Worm (Caenorhabditis elegans) whole organism, L2 larva: ENCODE measurements around the gene cdr-3.

Experiments
- C34F6.9 ChIP-seq: fragments of 150-350 bp; optimal IDR thresholded peaks from 2 replicates; lab custom pipeline; 2014; ENCODE audit warnings: missing biosample characterization, missing genetic modification characterization
- F13H6.1 ChIP-seq: sonication (generic microtip); optimal IDR thresholded peaks from 2 replicates; lab custom pipeline; 2016; ENCODE audit warnings: missing genetic modification characterization, missing compliant biosample characterization
- R02D3.7 ChIP-seq: fragments of 150-350 bp; optimal IDR thresholded peaks from 2 replicates; lab custom pipeline; 2014; ENCODE audit warnings: missing biosample characterization, missing genetic modification characterization
- Y55F3AM.14 ChIP-seq: fragments of 200-800 bp; sonication (Bioruptor generic); optimal IDR thresholded peaks from 2 replicates; lab custom pipeline; 2018; ENCODE audit warnings: mild to moderate bottlenecking, missing genetic modification characterization, missing compliant biosample characterization
- ZK546.5 ChIP-seq: sonication (generic microtip); optimal IDR thresholded peaks from 2 replicates; lab custom pipeline; 2017; ENCODE audit warnings: missing biosample characterization, missing genetic modification characterization
- alr-1 ChIP-seq: fragments of 150-350 bp; optimal IDR thresholded peaks from 2 replicates; lab custom pipeline; 2014; ENCODE audit warnings: missing biosample characterization, missing genetic modification characterization
- aly-2 ChIP-seq: fragments of 150-350 bp; optimal IDR thresholded peaks from 2 replicates; lab custom pipeline; 2014; ENCODE audit warnings: missing biosample characterization, missing genetic modification characterization
- ama-1 ChIP-seq: fragments of 150-350 bp; optimal IDR thresholded peaks from 2 replicates; lab custom pipeline; 2018; ENCODE audit warnings: inconsistent platforms
- ceh-16 ChIP-seq: fragments of 150-350 bp; optimal IDR thresholded peaks from 2 replicates; lab custom pipeline; 2014; ENCODE audit warnings: missing biosample characterization, missing genetic modification characterization
- ceh-82 ChIP-seq: fragments of 150-350 bp; optimal IDR thresholded peaks from 2 replicates; lab custom pipeline; 2014; ENCODE audit warnings: missing biosample characterization, missing genetic modification characterization
- crh-2 ChIP-seq: sonication (generic microtip); optimal IDR thresholded peaks from 2 replicates; lab custom pipeline; 2017; ENCODE audit warnings: missing biosample characterization, missing genetic modification characterization
- dmd-4 ChIP-seq: sonication (generic microtip); optimal IDR thresholded peaks from 2 replicates; lab custom pipeline; 2017; ENCODE audit warnings: missing biosample characterization, missing genetic modification characterization
- egl-27 ChIP-seq: sonication (generic microtip); optimal IDR thresholded peaks from 3 replicates; lab custom pipeline; 2017; ENCODE audit warnings: missing biosample characterization, missing genetic modification reagents, missing genetic modification characterization
- elt-1 ChIP-seq: fragments of 150-350 bp; optimal IDR thresholded peaks from 2 replicates; lab custom pipeline; 2014; ENCODE audit warnings: missing biosample characterization, missing genetic modification characterization
- elt-3 ChIP-seq: sonication (generic microtip); optimal IDR thresholded peaks from 2 replicates; lab custom pipeline; 2017; ENCODE audit warnings: missing biosample characterization, missing genetic modification characterization
- fos-1 ChIP-seq: fragments of 150-350 bp; optimal IDR thresholded peaks from 2 replicates; lab custom pipeline; 2014; ENCODE audit warnings: missing biosample characterization, missing genetic modification characterization
- gmeb-1 ChIP-seq: fragments of 150-350 bp; optimal IDR thresholded peaks from 2 replicates; lab custom pipeline; 2014; ENCODE audit warnings: missing biosample characterization, missing genetic modification characterization
- lin-11 ChIP-seq: fragments of 150-350 bp; sonication (generic microtip); optimal IDR thresholded peaks from 2 replicates; lab custom pipeline; 2014; ENCODE audit warnings: missing biosample characterization, missing genetic modification characterization, inconsistent platforms, mixed read lengths
- lin-13 ChIP-seq: fragments of 150-350 bp; optimal IDR thresholded peaks from 2 replicates; lab custom pipeline; 2014; ENCODE audit warnings: missing biosample characterization, missing genetic modification reagents, missing genetic modification characterization
- lin-39 ChIP-seq: fragments of 150-350 bp; optimal IDR thresholded peaks from 2 replicates; lab custom pipeline; 2014; ENCODE audit warnings: missing biosample characterization, missing genetic modification reagents, missing genetic modification characterization
- lsy-2 ChIP-seq, 2 experiments: fragments of 150-350 bp in 1 of 2; sonication (generic microtip) in 1 of 2; optimal IDR thresholded peaks; 2 replicates each; lab custom pipeline; 2014 to 2017; ENCODE audit warnings: missing biosample characterization in 2 of 2, missing genetic modification characterization in 2 of 2
- mab-5 ChIP-seq: fragments of 150-350 bp; optimal IDR thresholded peaks from 2 replicates; lab custom pipeline; 2014; ENCODE audit warnings: missing biosample characterization, missing genetic modification characterization
- mbf-1 ChIP-seq: sonication (generic microtip); optimal IDR thresholded peaks from 2 replicates; lab custom pipeline; 2017; ENCODE audit warnings: missing biosample characterization, missing genetic modification characterization
- mdl-1 ChIP-seq, 2 experiments: fragments of 150-350 bp in 1 of 2; sonication (generic microtip) in 1 of 2; optimal IDR thresholded peaks; 2 replicates each; lab custom pipeline; 2017; ENCODE audit warnings: missing biosample characterization in 2 of 2, missing genetic modification characterization in 2 of 2
- nhr-11 ChIP-seq: fragments of 150-350 bp; optimal IDR thresholded peaks from 2 replicates; lab custom pipeline; 2014; ENCODE audit warnings: missing biosample characterization, missing genetic modification characterization
- nhr-12 ChIP-seq: fragments of 150-350 bp; optimal IDR thresholded peaks from 2 replicates; lab custom pipeline; 2014; ENCODE audit warnings: missing biosample characterization, missing genetic modification characterization
- nhr-129 ChIP-seq: fragments of 150-350 bp; optimal IDR thresholded peaks from 2 replicates; lab custom pipeline; 2014; ENCODE audit warnings: missing biosample characterization, missing genetic modification characterization
- nhr-21 ChIP-seq: fragments of 150-350 bp; optimal IDR thresholded peaks from 2 replicates; lab custom pipeline; 2014; ENCODE audit warnings: missing biosample characterization, missing genetic modification characterization
- nhr-23 ChIP-seq: fragments of 150-350 bp; optimal IDR thresholded peaks from 2 replicates; lab custom pipeline; 2014; ENCODE audit warnings: missing biosample characterization, missing genetic modification reagents, missing genetic modification characterization
- nhr-237 ChIP-seq: fragments of 150-350 bp; optimal IDR thresholded peaks from 2 replicates; lab custom pipeline; 2014; ENCODE audit warnings: missing biosample characterization, missing genetic modification characterization
- nhr-25 ChIP-seq: fragments of 150-350 bp; sonication (generic microtip); optimal IDR thresholded peaks from 3 replicates; lab custom pipeline; 2014; ENCODE audit warnings: missing biosample characterization, missing genetic modification characterization
- nhr-6 ChIP-seq: fragments of 150-350 bp; optimal IDR thresholded peaks from 2 replicates; lab custom pipeline; 2014; ENCODE audit warnings: missing biosample characterization, missing genetic modification characterization
- nhr-77 ChIP-seq: fragments of 150-350 bp; optimal IDR thresholded peaks from 2 replicates; lab custom pipeline; 2014; ENCODE audit warnings: missing biosample characterization, missing genetic modification characterization
- peb-1 ChIP-seq: fragments of 150-350 bp; optimal IDR thresholded peaks from 2 replicates; lab custom pipeline; 2014; ENCODE audit warnings: missing biosample characterization, missing genetic modification characterization
- sem-4 ChIP-seq: fragments of 150-350 bp; optimal IDR thresholded peaks from 2 replicates; lab custom pipeline; 2014; ENCODE audit warnings: missing biosample characterization, missing genetic modification reagents, missing genetic modification characterization
- skn-1 ChIP-seq: sonication (generic microtip); optimal IDR thresholded peaks from 2 replicates; lab custom pipeline; 2017; ENCODE audit warnings: missing biosample characterization, missing genetic modification characterization
- sma-3 ChIP-seq: sonication (generic microtip); optimal IDR thresholded peaks from 2 replicates; lab custom pipeline; 2016; ENCODE audit warnings: missing genetic modification reagents, missing genetic modification characterization, missing compliant biosample characterization
- sma-9 ChIP-seq, 2 experiments: fragments of 150-350 bp in 1 of 2; sonication (generic microtip) in 1 of 2; optimal IDR thresholded peaks; 2 replicates each; lab custom pipeline; 2014 to 2016; ENCODE audit warnings: missing genetic modification characterization in 2 of 2, mild to moderate bottlenecking in 1 of 2, missing biosample characterization in 1 of 2, missing compliant biosample characterization in 1 of 2, missing genetic modification reagents in 1 of 2, moderate library complexity in 1 of 2
- snpc-4 ChIP-seq: fragments of 150-350 bp; optimal IDR thresholded peaks from 2 replicates; lab custom pipeline; 2014; ENCODE audit warnings: missing biosample characterization, missing genetic modification characterization
- unc-39 ChIP-seq: fragments of 150-350 bp; optimal IDR thresholded peaks from 2 replicates; lab custom pipeline; 2014; ENCODE audit warnings: missing biosample characterization, missing genetic modification characterization
- unc-55 ChIP-seq: fragments of 150-350 bp; sonication (generic microtip); optimal IDR thresholded peaks from 3 replicates; lab custom pipeline; 2014; ENCODE audit warnings: missing biosample characterization, missing genetic modification reagents, missing genetic modification characterization
- unc-62 ChIP-seq: fragments of 150-350 bp; optimal IDR thresholded peaks from 2 replicates; lab custom pipeline; 2014; ENCODE audit warnings: missing biosample characterization, missing genetic modification reagents, missing genetic modification characterization
- zag-1 ChIP-seq: fragments of 150-350 bp; optimal IDR thresholded peaks from 2 replicates; lab custom pipeline; 2014; ENCODE audit warnings: missing biosample characterization, missing genetic modification characterization
- ztf-1 ChIP-seq: fragments of 200-800 bp; sonication (Bioruptor generic); conservative IDR thresholded peaks from 2 replicates; pipeline ENCODE4 v1.3.6; 2022; ENCODE audit warnings: missing genetic modification characterization, missing compliant biosample characterization
- ztf-11 ChIP-seq: sonication (generic microtip); optimal IDR thresholded peaks from 2 replicates; lab custom pipeline; 2017; ENCODE audit warnings: missing biosample characterization, missing genetic modification characterization
- ztf-4 ChIP-seq: fragments of 150-350 bp; optimal IDR thresholded peaks from 2 replicates; lab custom pipeline; 2014; ENCODE audit warnings: missing biosample characterization, missing genetic modification characterization

The cdr-3 gene

DNA sequence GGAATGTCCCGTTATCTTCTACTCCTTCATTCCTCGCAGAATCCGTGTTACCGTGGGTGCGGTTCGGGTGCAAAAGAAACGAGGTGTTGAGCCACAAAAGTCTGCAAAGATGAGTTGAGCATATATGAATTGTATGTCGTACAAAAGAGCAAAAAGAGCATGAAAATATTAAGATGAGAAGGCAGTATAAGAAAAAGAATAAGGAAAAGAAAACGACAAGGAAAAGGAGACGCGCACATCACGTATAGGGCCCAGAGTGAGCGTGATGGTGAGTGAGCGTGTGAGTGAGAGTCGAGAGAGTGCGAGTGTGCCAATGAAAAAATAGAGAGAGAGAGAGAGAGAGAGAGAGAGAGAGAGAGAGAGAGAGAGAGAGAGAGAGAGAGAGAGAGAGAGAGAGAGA is 45.7 kb upstream of the cdr-3 start, which contains the start of gene egl-10:
egl-10 (minus strand) TSS at position 101 of the 400 bp plus-strand sequence.
- TF ChIP-seq nhr-129 (tag; lab: Kevin White, UChicago) (peak; percentile 14), Y55F3AM.14 (GFP tag; lab: Kevin White, UChicago) (no peak), nhr-21 (tag; lab: Kevin White, UChicago) (no peak), ama-1 (lab: Kevin White, UChicago) (no peak), nhr-77 (no peak), lsy-2 (tag; optimal IDR thresholded peaks at IDR 0.05; lab: Kevin White, UChicago) (peak in 1 of 2 experiments; percentile 8), mbf-1 (no peak), sma-9 (GFP tag; optimal IDR thresholded peaks at IDR 0.05; lab: Kevin White, UChicago) (peak; percentile 26), sma-9 (tag; optimal IDR thresholded peaks at IDR 0.05; lab: Kevin White, UChicago) (no peak)

DNA sequence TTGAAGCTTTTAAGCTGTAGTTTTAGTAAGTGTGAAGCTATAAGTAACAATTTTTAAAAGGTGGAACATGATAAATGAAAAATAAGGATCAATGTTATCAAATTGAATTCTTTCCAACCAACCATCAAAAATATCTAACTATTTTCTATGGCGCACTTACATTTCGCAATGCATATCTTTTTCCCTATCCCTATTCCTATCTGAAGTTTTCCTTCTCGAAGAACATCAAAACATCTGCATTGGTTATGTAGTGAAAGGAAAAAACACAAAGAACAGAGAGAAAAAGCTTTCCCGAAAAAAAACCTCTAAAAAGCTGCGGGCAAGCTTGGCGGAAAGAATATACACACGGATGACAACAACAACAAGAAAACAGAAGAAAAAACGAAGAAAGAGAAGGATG is 43.4 kb upstream of the cdr-3 start:
- TF ChIP-seq peb-1 (tag; lab: Kevin White, UChicago) (no peak), unc-55 (peak; percentile 38)

DNA sequence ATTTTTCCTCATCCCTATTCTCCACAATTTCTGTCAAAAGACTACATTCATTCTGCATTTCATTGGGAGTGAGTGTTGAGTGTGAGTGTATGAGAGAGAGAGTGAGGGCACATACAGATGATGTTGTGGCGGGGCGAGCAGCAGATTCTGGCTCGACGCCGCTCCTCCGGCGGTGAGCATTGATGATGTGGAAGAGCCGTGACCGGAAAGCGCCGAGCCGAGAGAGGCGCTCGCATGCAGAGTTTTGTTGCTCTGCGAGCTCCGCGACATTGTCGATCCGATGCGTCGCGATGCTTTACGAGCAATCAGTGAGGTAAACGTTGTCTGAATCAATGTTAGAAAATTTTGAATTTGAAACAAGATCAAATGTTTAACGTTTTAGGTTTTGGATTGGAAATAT is 38.5 kb upstream of the cdr-3 start:
- TF ChIP-seq sma-3 (GFP tag; lab: Kevin White, UChicago), result no peak
- TF ChIP-seq nhr-6 (tag; lab: Kevin White, UChicago), result no peak
- no peak for TF ChIP-seq C34F6.9 (tag; lab: Kevin White, UChicago)
- no peak for TF ChIP-seq nhr-21 (tag; lab: Kevin White, UChicago)
- TF ChIP-seq nhr-77, result no peak
- TF ChIP-seq ceh-16, result no peak
- no peak for TF ChIP-seq R02D3.7 (tag; lab: Kevin White, UChicago)
- TF ChIP-seq zag-1, result no peak
- TF ChIP-seq unc-39, result no peak
- TF ChIP-seq lsy-2 (tag; optimal IDR thresholded peaks at IDR 0.05; lab: Kevin White, UChicago), result no peak
- no peak for TF ChIP-seq gmeb-1
- TF ChIP-seq F13H6.1, result no peak
- TF ChIP-seq unc-55, result no peak
- TF ChIP-seq egl-27 (tag; lab: Kevin White, UChicago), result no peak
- TF ChIP-seq mab-5 (tag; lab: Kevin White, UChicago), result no peak
- TF ChIP-seq ztf-1 (GFP tag; lab: Robert Waterston, UW), result no peak
- no peak for TF ChIP-seq elt-3 (tag; lab: Kevin White, UChicago)
- TF ChIP-seq alr-1 (tag; lab: Kevin White, UChicago), result no peak

DNA sequence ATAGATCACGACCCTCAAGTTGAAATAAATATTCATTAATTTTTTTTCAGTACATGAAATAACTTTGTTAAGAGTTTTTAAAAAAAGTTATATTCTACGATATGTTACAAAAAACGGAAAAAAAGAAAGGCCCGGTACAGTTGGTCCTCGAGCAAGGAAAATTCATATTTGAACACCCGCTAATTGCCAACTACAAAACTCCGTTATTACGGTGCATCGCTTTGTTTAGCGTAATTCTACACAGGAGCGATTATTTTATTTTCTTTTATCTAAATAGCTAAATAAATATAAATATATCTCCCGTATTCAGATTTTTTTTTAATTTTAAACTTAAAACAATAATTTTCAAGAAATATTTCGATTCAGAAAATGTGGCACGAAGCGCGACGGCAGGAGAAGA is 33.3 kb upstream of the cdr-3 start, which contains the start of gene F28C1.1:
F28C1.1 (plus strand) TSS at position 365 of the 400 bp plus-strand sequence.
- TF ChIP-seq elt-1 (tag; lab: Kevin White, UChicago) (no peak), skn-1 (tag; lab: Kevin White, UChicago) (no peak), ztf-11 (tag; lab: Kevin White, UChicago) (no peak), lin-11 (tag; lab: Kevin White, UChicago) (no peak), Y55F3AM.14 (GFP tag; lab: Kevin White, UChicago) (no peak), mdl-1 (tag; optimal IDR thresholded peaks at IDR 0.05; lab: Kevin White, UChicago) (no peak), nhr-237 (tag; lab: Kevin White, UChicago) (no peak), fos-1 (tag; lab: Kevin White, UChicago) (no peak), ZK546.5 (no peak), peb-1 (tag; lab: Kevin White, UChicago) (no peak), lin-39 (tag; lab: Kevin White, UChicago) (no peak), aly-2 (tag; lab: Kevin White, UChicago) (no peak), R02D3.7 (tag; lab: Kevin White, UChicago) (peak; percentile 29), unc-62 (GFP tag; lab: Kevin White, UChicago) (no peak), elt-3 (tag; lab: Kevin White, UChicago) (no peak), nhr-12 (tag; lab: Kevin White, UChicago) (no peak), mbf-1 (no peak), dmd-4 (tag; lab: Kevin White, UChicago) (no peak), gmeb-1 (peak; percentile 89), sma-9 (GFP tag; optimal IDR thresholded peaks at IDR 0.05; lab: Kevin White, UChicago) (no peak), sma-9 (tag; optimal IDR thresholded peaks at IDR 0.05; lab: Kevin White, UChicago) (no peak), nhr-21 (tag; lab: Kevin White, UChicago) (no peak), lsy-2 (tag; optimal IDR thresholded peaks at IDR 0.05; lab: Kevin White, UChicago) (no peak), C34F6.9 (tag; lab: Kevin White, UChicago) (peak; percentile 40), nhr-77 (no peak), nhr-25 (tag; lab: Kevin White, UChicago) (no peak), nhr-23 (no peak), crh-2 (tag; lab: Kevin White, UChicago) (no peak), unc-39 (no peak), ceh-82 (tag; lab: Kevin White, UChicago) (no peak), lin-13 (GFP tag; lab: Kevin White, UChicago) (peak; percentile 7), unc-55 (peak; percentile 62), nhr-6 (tag; lab: Kevin White, UChicago) (no peak), alr-1 (tag; lab: Kevin White, UChicago) (no peak), mab-5 (tag; lab: Kevin White, UChicago) (no peak), sem-4 (tag; lab: Kevin White, UChicago) (no peak), ama-1 (lab: Kevin White, UChicago) (no peak), ceh-16 (no peak), nhr-11 (tag; lab: Kevin White, UChicago) (no peak), snpc-4 (no peak), ztf-4 (tag; lab: Kevin White, UChicago) (no peak)
